Fruit fly (Drosophila melanogaster) whole organism, embryonic: ENCODE measurements around the gene CG12995.

Source experiments
- Awh ChIP-seq: fragments of 200-800 bp; sonication (Bioruptor generic); IDR thresholded peaks from 2 replicates; pipeline ENCODE4, ENCODE4 v1.3.6; 2022; ENCODE audit warnings: missing biosample characterization, missing genetic modification characterization
- C15 ChIP-seq: fragments of 200-800 bp; sonication (Bioruptor generic); IDR thresholded peaks from 3 replicates; pipeline ENCODE4 v1.3.6; 2022; ENCODE audit warnings: missing biosample characterization, missing genetic modification characterization
- CG14014 ChIP-seq: fragments of 200-800 bp; sonication (Bioruptor generic); IDR thresholded peaks from 2 replicates; pipeline ENCODE4 v1.3.6; 2022; ENCODE audit warnings: missing biosample characterization, missing genetic modification characterization
- CG15479 ChIP-seq: fragments of 200-800 bp; sonication (Bioruptor generic); optimal IDR thresholded peaks from 3 replicates; lab custom pipeline; 2019; ENCODE audit warnings: missing biosample characterization, mild to moderate bottlenecking, missing genetic modification characterization, moderate library complexity
- CG15514 ChIP-seq: fragments of 200-800 bp; sonication (Bioruptor generic); optimal IDR thresholded peaks from 3 replicates; lab custom pipeline; 2017; ENCODE audit warnings: missing biosample characterization, missing genetic modification characterization, mild to moderate bottlenecking, moderate library complexity, missing genetic modification reagents
- CG1647 ChIP-seq: fragments of 200-800 bp; sonication (Bioruptor generic); optimal IDR thresholded peaks from 3 replicates; lab custom pipeline; 2016; ENCODE audit warnings: missing biosample characterization, missing genetic modification characterization
- CG16815 ChIP-seq: fragments of 200-800 bp; sonication (Bioruptor generic); optimal IDR thresholded peaks from 3 replicates; lab custom pipeline; 2017; ENCODE audit warnings: missing biosample characterization, mild to moderate bottlenecking, missing genetic modification characterization
- CG17385 ChIP-seq: fragments of 200-800 bp; sonication (Bioruptor generic); optimal IDR thresholded peaks from 3 replicates; lab custom pipeline; 2018; ENCODE audit warnings: missing biosample characterization, mild to moderate bottlenecking, missing genetic modification characterization
- CG17612 ChIP-seq: fragments of 200-800 bp; sonication (Bioruptor generic); IDR thresholded peaks from 2 replicates; pipeline ENCODE4 v1.3.6; 2022; ENCODE audit warnings: missing biosample characterization, missing genetic modification characterization
- CG18262 ChIP-seq: fragments of 200-800 bp; optimal IDR thresholded peaks from 3 replicates; lab custom pipeline; 2019; ENCODE audit warnings: missing biosample characterization, mild to moderate bottlenecking, missing genetic modification characterization, moderate library complexity
- CG1832 ChIP-seq: fragments of 200-800 bp; sonication (Bioruptor generic); optimal IDR thresholded peaks from 2 replicates; lab custom pipeline; 2017; ENCODE audit warnings: missing biosample characterization, mild to moderate bottlenecking, missing genetic modification characterization, inconsistent platforms
- CG31365 ChIP-seq: fragments of 200-800 bp; sonication (Bioruptor generic); optimal IDR thresholded peaks from 2 replicates; lab custom pipeline; 2018; ENCODE audit warnings: missing biosample characterization, mild to moderate bottlenecking, missing genetic modification characterization
- CG34224 ChIP-seq: fragments of 200-800 bp; sonication (Bioruptor generic); IDR thresholded peaks from 3 replicates; pipeline ENCODE4 v1.3.6; 2022; ENCODE audit warnings: missing biosample characterization, missing genetic modification characterization; ENCODE audit not compliant: partially characterized antibody
- CG34422 ChIP-seq: fragments of 200-800 bp; sonication (Bioruptor generic); IDR thresholded peaks from 3 replicates; pipeline ENCODE4 v1.3.6; 2022; ENCODE audit warnings: missing biosample characterization, missing genetic modification characterization
- CG4360 ChIP-seq: fragments of 200-800 bp; sonication (Bioruptor generic); IDR thresholded peaks from 2 replicates; pipeline ENCODE4 v1.3.6; 2022; ENCODE audit warnings: missing biosample characterization, missing genetic modification characterization
- CG4424 ChIP-seq: fragments of 200-800 bp; sonication (Bioruptor generic); optimal IDR thresholded peaks from 3 replicates; lab custom pipeline; 2016; ENCODE audit warnings: missing biosample characterization, missing genetic modification characterization
- CG7357 ChIP-seq: fragments of 200-800 bp; sonication (Bioruptor generic); IDR thresholded peaks from 3 replicates; pipeline ENCODE4 v1.3.6; 2022; ENCODE audit warnings: missing biosample characterization, missing genetic modification characterization
- CG8478 ChIP-seq: fragments of >200 bp; optimal IDR thresholded peaks from 2 replicates; lab custom pipeline; 2018
- CG9817 ChIP-seq: fragments of 200-800 bp; sonication (Bioruptor generic); optimal IDR thresholded peaks from 2 replicates; lab custom pipeline; 2018; ENCODE audit warnings: missing biosample characterization, mild to moderate bottlenecking, missing genetic modification characterization, moderate library complexity
- CoRest ChIP-seq: fragments of 200-800 bp; sonication (Bioruptor generic); optimal IDR thresholded peaks from 3 replicates; lab custom pipeline; 2018; ENCODE audit warnings: missing biosample characterization, mild to moderate bottlenecking, missing genetic modification characterization, moderate library complexity
- Doc2 ChIP-seq: fragments of 200-800 bp; sonication (Bioruptor generic); IDR thresholded peaks from 2 replicates; pipeline ENCODE4 v1.3.6; 2022; ENCODE audit warnings: missing biosample characterization, missing genetic modification characterization
- Dref ChIP-seq: fragments of 200-800 bp; sonication (Bioruptor generic); IDR thresholded peaks from 2 replicates; pipeline ENCODE4 v1.3.6; 2022; ENCODE audit warnings: missing biosample characterization, missing genetic modification characterization
- Fer2 ChIP-seq: fragments of 200-800 bp; sonication (Bioruptor generic); optimal IDR thresholded peaks from 2 replicates; lab custom pipeline; 2018; ENCODE audit warnings: missing biosample characterization, mild to moderate bottlenecking, missing genetic modification characterization, moderate library complexity
- HmgZ ChIP-seq: fragments of 200-800 bp; sonication (Bioruptor generic); optimal IDR thresholded peaks from 2 replicates; lab custom pipeline; 2018; ENCODE audit warnings: missing biosample characterization, mild to moderate bottlenecking, missing genetic modification characterization
- Hr39 ChIP-seq: fragments of >200 bp; optimal IDR thresholded peaks from 2 replicates; lab custom pipeline; 2017
- Mrtf ChIP-seq: fragments of 200-800 bp; sonication (Bioruptor generic); IDR thresholded peaks from 3 replicates; pipeline ENCODE4 v1.3.6; 2022; ENCODE audit warnings: missing biosample characterization, missing genetic modification characterization
- Poxn ChIP-seq: fragments of 200-800 bp; sonication (Bioruptor generic); IDR thresholded peaks from 2 replicates; pipeline ENCODE4 v1.3.6; 2022; ENCODE audit warnings: missing biosample characterization, missing genetic modification characterization
- Sox102F ChIP-seq: fragments of 200-800 bp; sonication (Bioruptor generic); optimal IDR thresholded peaks from 2 replicates; lab custom pipeline; 2018; ENCODE audit warnings: missing biosample characterization, mild to moderate bottlenecking, missing genetic modification characterization, moderate library complexity
- Sry-δ ChIP-seq: fragments of 200-800 bp; sonication (Bioruptor generic); optimal IDR thresholded peaks from 2 replicates; lab custom pipeline; 2016; ENCODE audit warnings: missing biosample characterization, missing genetic modification characterization
- Trl ChIP-seq, 3 experiments: fragments of >200 bp in 2 of 3; fragments of 200-800 bp in 1 of 3; sonication (Bioruptor generic) in 1 of 3; optimal IDR thresholded peaks; 2 replicates in 1 of 3; 3 replicates in 2 of 3; lab custom pipeline; 2016 to 2017; ENCODE audit warnings: missing biosample characterization in 1 of 3, missing genetic modification characterization in 1 of 3
- Usf ChIP-seq: fragments of 200-800 bp; sonication (Bioruptor generic); optimal IDR thresholded peaks from 2 replicates; lab custom pipeline; 2017; ENCODE audit warnings: missing genotype, missing biosample characterization, missing genetic modification characterization
- bab2 ChIP-seq: fragments of 200-800 bp; sonication (Bioruptor generic); optimal IDR thresholded peaks from 2 replicates; lab custom pipeline; 2016; ENCODE audit warnings: missing biosample characterization, missing genetic modification characterization
- bigmax ChIP-seq: fragments of 200-800 bp; sonication (Bioruptor generic); optimal IDR thresholded peaks from 2 replicates; lab custom pipeline; 2018; ENCODE audit warnings: missing biosample characterization, mild to moderate bottlenecking, missing genetic modification characterization
- chm ChIP-seq: fragments of 200-800 bp; sonication (Bioruptor generic); IDR thresholded peaks from 2 replicates; pipeline ENCODE4 v1.3.6; 2022; ENCODE audit warnings: missing biosample characterization, missing genetic modification characterization
- dati ChIP-seq: fragments of 200-800 bp; sonication (Bioruptor generic); IDR thresholded peaks from 2 replicates; pipeline ENCODE4 v1.3.6; 2022; ENCODE audit warnings: missing biosample characterization, missing genetic modification characterization
- dmrt99B ChIP-seq: fragments of 200-800 bp; sonication (Bioruptor generic); optimal IDR thresholded peaks from 2 replicates; lab custom pipeline; 2018; ENCODE audit warnings: missing biosample characterization, mild to moderate bottlenecking, missing genetic modification characterization, moderate library complexity
- eve ChIP-seq, 2 experiments: fragments of >200 bp; optimal IDR thresholded peaks; 2 replicates each; lab custom pipeline; 2017; ENCODE audit warnings: missing biosample characterization in 2 of 2, missing genetic modification characterization in 2 of 2
- ewg ChIP-seq: fragments of 200-800 bp; sonication (Bioruptor generic); optimal IDR thresholded peaks from 3 replicates; lab custom pipeline; 2017; ENCODE audit warnings: mild to moderate bottlenecking, missing biosample characterization, missing genetic modification reagents, missing genetic modification characterization
- ftz-f1 ChIP-seq: fragments of 200-800 bp; sonication (Bioruptor generic); optimal IDR thresholded peaks from 2 replicates; lab custom pipeline; 2016; ENCODE audit warnings: missing biosample characterization, missing genetic modification characterization
- gce ChIP-seq: fragments of 200-800 bp; sonication (Bioruptor generic); IDR thresholded peaks from 3 replicates; pipeline ENCODE4 v1.3.6; 2022; ENCODE audit warnings: missing biosample characterization, missing genetic modification characterization
- gsb ChIP-seq: fragments of 200-800 bp; sonication (Bioruptor generic); IDR thresholded peaks from 2 replicates; pipeline ENCODE4 v1.3.6; 2022; ENCODE audit warnings: missing biosample characterization, missing genetic modification characterization
- ind ChIP-seq: fragments of 200-800 bp; sonication (Bioruptor generic); optimal IDR thresholded peaks from 3 replicates; lab custom pipeline; 2016; ENCODE audit warnings: missing biosample characterization, missing genetic modification characterization
- insv ChIP-seq, 2 experiments: fragments of 200-800 bp; sonication (Bioruptor generic); optimal IDR thresholded peaks; 3 replicates each; lab custom pipeline; 2016 to 2018; ENCODE audit warnings: missing biosample characterization in 2 of 2, missing genetic modification characterization in 2 of 2
- jigr1 ChIP-seq: fragments of 200-800 bp; sonication (Bioruptor generic); IDR thresholded peaks from 3 replicates; pipeline ENCODE4 v1.3.6; 2022; ENCODE audit warnings: missing biosample characterization, missing genetic modification characterization
- lmd ChIP-seq: fragments of 200-800 bp; sonication (Bioruptor generic); IDR thresholded peaks from 2 replicates; pipeline ENCODE4 v1.3.6; 2022; ENCODE audit warnings: missing biosample characterization, missing genetic modification characterization
- mam ChIP-seq: fragments of 200-800 bp; sonication (Bioruptor generic); optimal IDR thresholded peaks from 3 replicates; lab custom pipeline; 2016; ENCODE audit warnings: missing biosample characterization, missing genetic modification characterization
- p53 ChIP-seq: fragments of 200-800 bp; sonication (Bioruptor generic); optimal IDR thresholded peaks from 2 replicates; lab custom pipeline; 2016; ENCODE audit warnings: missing biosample characterization, missing genetic modification characterization
- prd ChIP-seq, 3 experiments: fragments of >200 bp in 2 of 3; fragments of 200-800 bp in 1 of 3; sonication (Bioruptor generic) in 1 of 3; optimal IDR thresholded peaks in 2 of 3; IDR thresholded peaks in 1 of 3; 2 replicates in 2 of 3; 3 replicates in 1 of 3; pipeline versions ENCODE4 v1.3.6 to Lab custom; 2017 to 2022; ENCODE audit warnings: missing biosample characterization in 1 of 3, missing genetic modification characterization in 1 of 3
- scrt ChIP-seq: fragments of 200-800 bp; sonication (Bioruptor generic); optimal IDR thresholded peaks from 2 replicates; lab custom pipeline; 2018; ENCODE audit warnings: missing biosample characterization, mild to moderate bottlenecking, missing genetic modification characterization, moderate library complexity
- sna ChIP-seq: fragments of 200-800 bp; sonication (Bioruptor generic); IDR thresholded peaks from 2 replicates; pipeline ENCODE4 v1.3.6; 2022; ENCODE audit warnings: missing biosample characterization, missing genetic modification characterization; ENCODE audit not compliant: partially characterized antibody
- zfh1 ChIP-seq: fragments of 200-800 bp; sonication (Bioruptor generic); IDR thresholded peaks from 3 replicates; pipeline ENCODE4 v1.3.6; 2022; ENCODE audit warnings: missing biosample characterization, missing genetic modification characterization

The CG12995 gene

DNA sequence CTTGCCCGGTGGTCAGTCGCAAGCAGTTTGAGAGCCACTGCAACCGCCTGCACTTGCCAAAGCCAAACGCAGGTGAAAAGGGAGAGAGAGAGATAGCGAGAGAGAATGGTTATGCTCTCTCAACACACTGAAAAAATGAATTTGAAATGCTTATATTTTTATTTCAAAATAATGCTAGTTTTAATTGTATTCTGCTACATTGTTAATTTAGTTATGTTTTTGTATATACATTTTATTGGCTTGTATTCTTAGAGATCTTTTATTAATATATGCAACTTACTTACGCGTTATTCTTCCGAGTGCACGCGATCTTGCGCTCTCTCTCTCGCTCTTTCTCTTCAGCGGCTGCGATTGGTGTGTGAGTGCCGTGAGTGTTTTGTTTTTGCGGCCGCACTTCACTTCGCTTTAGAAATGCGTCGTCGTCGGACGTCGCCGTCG, 31.3 kb downstream of the CG12995 start (continued):
- peak; percentile 99 for TF ChIP-seq gce (GFP tag; lab: Robert Waterston, UW)
- TF ChIP-seq CG9817 (tag; lab: Kevin White, UChicago), result no peak
- no peak for TF ChIP-seq Sox102F (GFP tag; lab: Kevin White, UChicago)
- peak; percentile 99 for TF ChIP-seq CG18262 (tag; lab: Kevin White, UChicago)
- peak; percentile 83 for TF ChIP-seq CG31365 (tag; lab: Kevin White, UChicago)
- TF ChIP-seq Hr39 (lab: Kevin White, UChicago), result no peak
- TF ChIP-seq bab2 (GFP tag; lab: Kevin White, UChicago), result peak; percentile 98
- peak in 1 of 2 experiments; percentile 40 for TF ChIP-seq insv (GFP tag; optimal IDR thresholded peaks at IDR 0.05; lab: Kevin White, UChicago)
- no peak for TF ChIP-seq CG14014 (GFP tag; lab: Robert Waterston, UW)
- peak; percentile 88 for TF ChIP-seq CG4360
- no peak for TF ChIP-seq CG8478 (lab: Kevin White, UChicago)
- no peak for TF ChIP-seq HmgZ (tag; lab: Kevin White, UChicago)
- TF ChIP-seq ftz-f1 (GFP tag; lab: Kevin White, UChicago), result peak; percentile 74
- no peak for TF ChIP-seq sna (GFP tag; lab: Robert Waterston, UW)
- no peak for TF ChIP-seq CG16815 (GFP tag; lab: Kevin White, UChicago)
- peak; percentile 92 for TF ChIP-seq Doc2 (GFP tag; lab: Robert Waterston, UW)
- peak; percentile 97 for TF ChIP-seq gsb (GFP tag; lab: Robert Waterston, UW)
- TF ChIP-seq bigmax (GFP tag; lab: Kevin White, UChicago), result peak; percentile 70
- peak; percentile 95 for TF ChIP-seq CG7357 (GFP tag; lab: Robert Waterston, UW)
- TF ChIP-seq Dref (GFP tag; lab: Robert Waterston, UW), result no peak
- TF ChIP-seq CG1647 (GFP tag; lab: Kevin White, UChicago), result peak; percentile 93
- peak; percentile 93 for TF ChIP-seq scrt (GFP tag; lab: Kevin White, UChicago)
- peak; percentile 96 for TF ChIP-seq dati (GFP tag; lab: Robert Waterston, UW)
- TF ChIP-seq Sry-δ (GFP tag; lab: Kevin White, UChicago), result peak; percentile 51
- no peak for TF ChIP-seq ewg
- TF ChIP-seq eve (GFP tag; optimal IDR thresholded peaks at IDR 0.05; lab: Kevin White, UChicago), result peak; percentile 57 to 98
- TF ChIP-seq Mrtf (GFP tag; lab: Robert Waterston, UW), result peak; percentile 98
- no peak for TF ChIP-seq CG15479 (GFP tag; lab: Kevin White, UChicago)
- no peak for TF ChIP-seq CoRest (tag; lab: Kevin White, UChicago)
- peak; percentile 99 for TF ChIP-seq lmd (GFP tag; lab: Robert Waterston, UW)
- peak; percentile 39 for TF ChIP-seq Usf (GFP tag; lab: Kevin White, UChicago)
- TF ChIP-seq mam (GFP tag; lab: Kevin White, UChicago), result peak; percentile 92
- peak; percentile 90 for TF ChIP-seq CG15514 (GFP tag; lab: Kevin White, UChicago)
- peak; percentile 70; the same call in 1 of the 2 replicates for TF ChIP-seq chm (GFP tag; lab: Robert Waterston, UW)
- peak; percentile 99 for TF ChIP-seq Awh (GFP tag; lab: Robert Waterston, UW)
- TF ChIP-seq CG17612 (GFP tag; lab: Robert Waterston, UW), result peak; percentile 97
- no peak for TF ChIP-seq p53
- TF ChIP-seq zfh1 (GFP tag; lab: Robert Waterston, UW), result peak; percentile 99
- TF ChIP-seq CG34224 (GFP tag; lab: Robert Waterston, UW), result no peak
- peak; percentile 99 for TF ChIP-seq dmrt99B (tag; lab: Kevin White, UChicago)
- peak; percentile 52 for TF ChIP-seq Poxn (GFP tag; lab: Robert Waterston, UW)
- TF ChIP-seq CG4424 (GFP tag; lab: Kevin White, UChicago), result peak; percentile 98
- no peak for TF ChIP-seq prd (optimal IDR thresholded peaks at IDR 0.05; lab: Kevin White, UChicago)
- peak; percentile 99 for TF ChIP-seq prd (GFP tag; IDR thresholded peaks at IDR 0.05; lab: Robert Waterston, UW)
- peak; percentile 87 to 93 for TF ChIP-seq Trl (optimal IDR thresholded peaks at IDR 0.05; lab: Kevin White, UChicago)
- peak; percentile 93 for TF ChIP-seq Trl (GFP tag; optimal IDR thresholded peaks at IDR 0.05; lab: Kevin White, UChicago)
- peak; percentile 97 for TF ChIP-seq jigr1 (GFP tag; lab: Robert Waterston, UW)
- TF ChIP-seq Fer2 (tag; lab: Kevin White, UChicago), result peak; percentile 94
- peak; percentile 99 for TF ChIP-seq CG34422
- TF ChIP-seq CG1832, result peak; percentile 37
- TF ChIP-seq C15 (GFP tag; lab: Robert Waterston, UW), result peak; percentile 96
- TF ChIP-seq ind (GFP tag; lab: Kevin White, UChicago), result peak; percentile 96
- no peak for TF ChIP-seq CG17385
